Worm (Caenorhabditis elegans) whole organism, L1 larva: Measurements from ENCODE around the gene copz-1.

Experiments used
- C04F5.9 ChIP-seq: sonication (generic microtip); optimal IDR thresholded peaks from 2 replicates; lab custom pipeline; 2016; ENCODE audit warnings: missing genetic modification characterization, missing compliant biosample characterization
- F16B12.6 ChIP-seq: fragments of 150-350 bp; optimal IDR thresholded peaks from 2 replicates; lab custom pipeline; 2014; ENCODE audit warnings: missing biosample characterization, missing genetic modification characterization
- blmp-1 ChIP-seq: fragments of 150-350 bp; optimal IDR thresholded peaks from 2 replicates; lab custom pipeline; 2014; ENCODE audit warnings: missing biosample characterization, missing genetic modification characterization
- ceh-82 ChIP-seq, 3 experiments: fragments of 150-350 bp in 1 of 3; sonication (generic microtip) in 2 of 3; optimal IDR thresholded peaks; 2 replicates each; lab custom pipeline; 2014 to 2017; ENCODE audit warnings: missing biosample characterization in 3 of 3, missing genetic modification characterization in 3 of 3
- ceh-88 ChIP-seq: fragments of 200-800 bp; sonication (Bioruptor generic); IDR thresholded peaks from 2 replicates; pipeline ENCODE4 v1.3.6; 2022; ENCODE audit warnings: missing genetic modification characterization, missing compliant biosample characterization
- dpl-1 ChIP-seq, 3 experiments: fragments of 150-350 bp in 2 of 3; sonication (generic microtip) in 1 of 3; optimal IDR thresholded peaks; 2 replicates each; lab custom pipeline; 2014 to 2017; ENCODE audit warnings: missing biosample characterization in 3 of 3, missing genetic modification characterization in 3 of 3, missing genetic modification reagents in 3 of 3
- dsc-1 ChIP-seq: sonication (generic microtip); optimal IDR thresholded peaks from 2 replicates; lab custom pipeline; 2016; ENCODE audit warnings: mild to moderate bottlenecking, missing genetic modification characterization, missing compliant biosample characterization
- efl-1 ChIP-seq, 4 experiments: fragments of 150-350 bp; optimal IDR thresholded peaks in 3 of 4; peaks in 1 of 4; 1 replicate in 1 of 4; 2 replicates in 3 of 4; lab custom pipeline; 2014; ENCODE audit warnings: missing biosample characterization in 2 of 4, missing genetic modification characterization in 2 of 4, missing genetic modification reagents in 2 of 4
- elt-2 ChIP-seq: sonication (generic microtip); optimal IDR thresholded peaks from 2 replicates; lab custom pipeline; 2016; ENCODE audit warnings: missing genetic modification characterization, mild to moderate bottlenecking, inconsistent platforms, missing compliant biosample characterization, missing genetic modification reagents
- elt-3 ChIP-seq, 6 experiments: fragments of 150-350 bp in 1 of 6; sonication (generic microtip); optimal IDR thresholded peaks; 2 replicates each; lab custom pipeline; 2017 to 2018; ENCODE audit warnings: missing biosample characterization in 6 of 6, missing genetic modification characterization in 6 of 6, inconsistent platforms in 1 of 6
- ets-5 ChIP-seq: fragments of 200-800 bp; sonication (Bioruptor generic); IDR thresholded peaks from 2 replicates; pipeline ENCODE4 v1.3.6; 2022; ENCODE audit warnings: missing genetic modification characterization, missing compliant biosample characterization
- hlh-4 ChIP-seq: sonication (generic microtip); optimal IDR thresholded peaks from 2 replicates; lab custom pipeline; 2016; ENCODE audit warnings: mild to moderate bottlenecking, missing genetic modification characterization, missing compliant biosample characterization
- jun-1 ChIP-seq: fragments of 150-350 bp; optimal IDR thresholded peaks from 2 replicates; lab custom pipeline; 2014; ENCODE audit warnings: missing biosample characterization, missing genetic modification reagents, missing genetic modification characterization
- lin-14 ChIP-seq: fragments of 200-800 bp; sonication (Bioruptor generic); optimal IDR thresholded peaks from 2 replicates; lab custom pipeline; 2018; ENCODE audit warnings: mild to moderate bottlenecking, missing genetic modification characterization, moderate library complexity, missing compliant biosample characterization
- lin-35 ChIP-seq, 2 experiments: fragments of 150-350 bp; optimal IDR thresholded peaks; 2 replicates each; lab custom pipeline; 2014; ENCODE audit warnings: missing biosample characterization in 2 of 2, missing genetic modification characterization in 2 of 2, missing genetic modification reagents in 2 of 2
- lir-3 ChIP-seq: sonication (generic microtip); optimal IDR thresholded peaks from 2 replicates; lab custom pipeline; 2016; ENCODE audit warnings: mild to moderate bottlenecking, missing genetic modification characterization, moderate library complexity, missing compliant biosample characterization; ENCODE audit not compliant: poor library complexity
- lsy-2 ChIP-seq, 2 experiments: fragments of 150-350 bp; optimal IDR thresholded peaks; 2 replicates each; lab custom pipeline; 2014; ENCODE audit warnings: missing biosample characterization in 2 of 2, missing genetic modification characterization in 2 of 2
- mef-2 ChIP-seq: fragments of 150-350 bp; optimal IDR thresholded peaks from 2 replicates; lab custom pipeline; 2014; ENCODE audit warnings: missing biosample characterization, missing genetic modification characterization
- mep-1 ChIP-seq: fragments of 150-350 bp; optimal IDR thresholded peaks from 2 replicates; lab custom pipeline; 2014; ENCODE audit warnings: missing biosample characterization, missing genetic modification characterization
- nhr-19 ChIP-seq: fragments of 200-800 bp; sonication (Bioruptor generic); conservative IDR thresholded peaks from 2 replicates; pipeline ENCODE4 v1.3.6; 2022; ENCODE audit warnings: missing genetic modification characterization, missing compliant biosample characterization
- nhr-20 ChIP-seq: sonication (generic microtip); optimal IDR thresholded peaks from 2 replicates; lab custom pipeline; 2016; ENCODE audit warnings: mild to moderate bottlenecking, missing genetic modification characterization, missing compliant biosample characterization
- nhr-237 ChIP-seq: fragments of 150-350 bp; optimal IDR thresholded peaks from 2 replicates; lab custom pipeline; 2014; ENCODE audit warnings: missing biosample characterization, missing genetic modification characterization
- nhr-47 ChIP-seq: sonication (generic microtip); optimal IDR thresholded peaks from 2 replicates; lab custom pipeline; 2016; ENCODE audit warnings: mild to moderate bottlenecking, missing genetic modification characterization, moderate library complexity, missing compliant biosample characterization
- nhr-71 ChIP-seq: sonication (generic microtip); optimal IDR thresholded peaks from 2 replicates; lab custom pipeline; 2016; ENCODE audit warnings: mild to moderate bottlenecking, missing genetic modification characterization, moderate library complexity, missing compliant biosample characterization
- nhr-85 ChIP-seq: sonication (generic microtip); peaks from one replicate; lab custom pipeline; 2016; ENCODE audit warnings: missing genetic modification characterization, inconsistent platforms, missing compliant biosample characterization
- pqm-1 ChIP-seq: sonication (generic microtip); optimal IDR thresholded peaks from 3 replicates; lab custom pipeline; 2017; ENCODE audit warnings: missing biosample characterization, missing genetic modification characterization
- rnt-1 ChIP-seq: sonication (generic microtip); optimal IDR thresholded peaks from 2 replicates; lab custom pipeline; 2016; ENCODE audit warnings: mild to moderate bottlenecking, missing genetic modification characterization, moderate library complexity, missing compliant biosample characterization
- skn-1 ChIP-seq: fragments of 150-350 bp; optimal IDR thresholded peaks from 2 replicates; lab custom pipeline; 2014; ENCODE audit warnings: missing biosample characterization, missing genetic modification characterization
- snpc-4 ChIP-seq: fragments of 150-350 bp; optimal IDR thresholded peaks from 2 replicates; lab custom pipeline; 2014; ENCODE audit warnings: missing biosample characterization, missing genetic modification characterization
- snu-23 ChIP-seq: sonication (generic microtip); optimal IDR thresholded peaks from 2 replicates; lab custom pipeline; 2016; ENCODE audit warnings: missing genetic modification characterization, missing compliant biosample characterization
- sox-4 ChIP-seq: sonication (generic microtip); optimal IDR thresholded peaks from 2 replicates; lab custom pipeline; 2016; ENCODE audit warnings: missing genetic modification characterization, missing compliant biosample characterization
- sptf-1 ChIP-seq: fragments of 150-350 bp; optimal IDR thresholded peaks from 2 replicates; lab custom pipeline; 2014; ENCODE audit warnings: missing biosample characterization, missing genetic modification characterization
- swsn-7 ChIP-seq: sonication (generic microtip); optimal IDR thresholded peaks from 2 replicates; lab custom pipeline; 2016; ENCODE audit warnings: missing genetic modification characterization, missing compliant biosample characterization
- unc-98 ChIP-seq: fragments of 200-800 bp; sonication (Bioruptor generic); IDR thresholded peaks from 2 replicates; pipeline ENCODE4 v1.3.6; 2022; ENCODE audit warnings: missing genetic modification characterization, missing compliant biosample characterization
- vab-15 ChIP-seq: sonication (generic microtip); optimal IDR thresholded peaks from 2 replicates; lab custom pipeline; 2017; ENCODE audit warnings: missing genotype, mild to moderate bottlenecking, missing genetic modification characterization, missing compliant biosample characterization
- xbp-1 ChIP-seq: sonication (generic microtip); optimal IDR thresholded peaks from 2 replicates; lab custom pipeline; 2016; ENCODE audit warnings: missing genetic modification characterization, missing compliant biosample characterization
- zag-1 ChIP-seq: fragments of 150-350 bp; optimal IDR thresholded peaks from 2 replicates; lab custom pipeline; 2014; ENCODE audit warnings: missing biosample characterization, missing genetic modification characterization
- ztf-4 ChIP-seq: fragments of 150-350 bp; optimal IDR thresholded peaks from 2 replicates; lab custom pipeline; 2014; ENCODE audit warnings: missing biosample characterization, missing genetic modification characterization

copz-1 gene

ce11 chrII:10861723-10862486 is 10.8 kb upstream of the copz-1 start (continued):
- TF ChIP-seq unc-98 (no peak), sptf-1 (tag; lab: Kevin White, UChicago) (no peak), vab-15 (tag; lab: Kevin White, UChicago) (no peak), mep-1 (tag; lab: Kevin White, UChicago) (peak; percentile 32), lir-3 (tag; lab: Kevin White, UChicago) (no peak), dsc-1 (tag; lab: Kevin White, UChicago) (no peak), xbp-1 (peak; percentile 19), hlh-4 (tag; lab: Kevin White, UChicago) (no peak), nhr-237 (no peak)

DNA sequence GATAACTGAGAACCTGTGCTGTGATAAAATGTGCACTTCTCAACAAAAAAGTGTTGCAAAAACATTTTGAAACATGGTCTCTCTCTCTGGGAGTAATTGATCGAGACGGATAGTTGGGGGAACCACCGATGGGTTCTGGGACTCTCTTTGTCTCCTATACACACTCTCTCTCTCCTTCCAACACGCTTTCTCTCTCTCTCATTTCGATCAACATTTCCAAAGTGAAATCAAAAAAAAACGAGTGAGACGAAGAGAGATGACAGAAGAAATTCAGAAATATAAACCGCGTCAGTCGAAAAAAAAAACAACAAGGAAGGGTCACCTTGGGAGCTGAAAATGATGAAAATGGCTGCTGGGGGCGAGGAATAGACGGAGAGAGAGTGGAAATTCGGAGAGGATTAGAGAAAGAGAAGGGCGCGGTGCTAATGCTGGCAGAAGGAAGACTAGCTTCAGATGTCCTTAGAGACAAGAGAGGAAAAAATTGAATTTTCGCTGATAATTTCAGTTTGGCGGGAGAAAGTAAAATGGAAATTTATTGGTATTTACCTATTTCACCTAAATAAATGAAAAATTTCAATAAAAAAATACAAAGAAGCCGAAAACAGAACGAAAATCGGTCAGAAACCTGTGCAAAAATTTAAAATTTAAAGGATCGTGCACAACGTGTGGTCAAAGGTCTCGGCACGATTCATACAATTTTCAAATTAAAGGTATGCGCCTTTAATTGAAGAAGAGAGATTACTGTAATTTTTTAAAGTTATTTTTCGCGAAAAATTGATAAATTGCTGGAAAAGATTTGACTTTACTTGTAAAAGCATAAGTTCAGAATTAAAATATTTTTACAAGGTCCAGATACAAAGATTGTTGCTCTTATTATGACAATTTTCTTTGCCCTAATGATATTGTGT is 9.7 kb upstream of the copz-1 start:
- TF ChIP-seq skn-1 (tag; lab: Kevin White, UChicago), result no peak
- no peak for TF ChIP-seq nhr-19
- peak in 1 of 6 experiments; percentile 19 for TF ChIP-seq elt-3 (tag; optimal IDR thresholded peaks at IDR 0.05; lab: Kevin White, UChicago)
- TF ChIP-seq jun-1, result no peak
- TF ChIP-seq pqm-1 (tag; lab: Kevin White, UChicago), result no peak
- TF ChIP-seq nhr-71 (tag; lab: Kevin White, UChicago), result peak; percentile 6
- TF ChIP-seq zag-1 (tag; lab: Kevin White, UChicago), result no peak
- TF ChIP-seq mef-2 (tag; lab: Kevin White, UChicago), result no peak
- TF ChIP-seq nhr-85, result peak; percentile 51
- no peak for TF ChIP-seq unc-98
- peak; percentile 17 for TF ChIP-seq C04F5.9 (tag; lab: Kevin White, UChicago)
- peak in 1 of 2 experiments; percentile 7 for TF ChIP-seq efl-1 (optimal IDR thresholded peaks at IDR 0.05; lab: Kevin White, UChicago)
- TF ChIP-seq efl-1 (GFP tag; optimal IDR thresholded peaks at IDR 0.05 in 1 of 2; lab: Kevin White, UChicago), result peak in 1 of 2 experiments; percentile 77
- TF ChIP-seq lsy-2 (tag; optimal IDR thresholded peaks at IDR 0.05; lab: Kevin White, UChicago), result peak in 1 of 2 experiments; percentile 47
- peak; percentile 29 for TF ChIP-seq nhr-20 (tag; lab: Kevin White, UChicago)
- peak; percentile 61 for TF ChIP-seq lin-14 (GFP tag; lab: Kevin White, UChicago)
- TF ChIP-seq rnt-1 (tag; lab: Kevin White, UChicago), result peak; percentile 37
- TF ChIP-seq blmp-1 (tag; lab: Kevin White, UChicago), result peak; percentile 93
- peak; percentile 36 for TF ChIP-seq snu-23 (GFP tag; lab: Kevin White, UChicago)

DNA sequence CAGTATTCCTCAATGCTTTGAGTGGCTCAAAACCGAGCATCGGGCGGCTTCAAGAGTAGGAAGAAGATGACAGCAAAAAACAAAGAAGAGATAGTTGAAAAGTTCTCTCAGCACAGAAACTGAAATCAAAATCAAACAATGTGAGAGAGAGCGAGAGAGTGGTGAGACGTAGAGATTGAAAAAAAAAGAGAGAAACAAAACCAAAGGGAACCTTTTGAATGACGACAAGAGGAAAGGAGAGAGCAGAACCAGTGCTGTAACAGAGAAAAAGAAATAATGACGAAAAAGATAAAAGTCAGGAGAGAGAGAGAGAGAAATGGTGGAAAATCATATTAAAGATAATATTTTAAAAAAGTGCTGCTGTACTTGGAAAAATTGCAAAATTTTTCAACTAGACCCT is 5.5 kb upstream of the copz-1 start:
- no peak for TF ChIP-seq swsn-7 (tag; lab: Kevin White, UChicago)
- TF ChIP-seq skn-1 (tag; lab: Kevin White, UChicago), result peak; percentile 15
- peak; percentile 51 for TF ChIP-seq snu-23 (GFP tag; lab: Kevin White, UChicago)
- no peak for TF ChIP-seq ceh-88 (GFP tag; lab: Robert Waterston, UW)
- no peak for TF ChIP-seq snpc-4 (tag; lab: Kevin White, UChicago)
- peak; percentile 59 for TF ChIP-seq lin-14 (GFP tag; lab: Kevin White, UChicago)
- peak; percentile 11 for TF ChIP-seq elt-2 (tag; lab: Kevin White, UChicago)
- TF ChIP-seq ets-5 (GFP tag; lab: Robert Waterston, UW), result no peak
- peak in 1 of 3 experiments; percentile 11 for TF ChIP-seq ceh-82 (tag; optimal IDR thresholded peaks at IDR 0.05; lab: Kevin White, UChicago)
- TF ChIP-seq lsy-2 (tag; optimal IDR thresholded peaks at IDR 0.05; lab: Kevin White, UChicago), result peak; percentile 62 to 81
- TF ChIP-seq ztf-4 (tag; lab: Kevin White, UChicago), result peak; percentile 2
- TF ChIP-seq nhr-47 (tag; lab: Kevin White, UChicago), result peak; percentile 14
- peak; percentile 57 for TF ChIP-seq rnt-1 (tag; lab: Kevin White, UChicago)
- TF ChIP-seq dpl-1 (GFP tag; optimal IDR thresholded peaks at IDR 0.05; lab: Kevin White, UChicago), result peak in 2 of 3 experiments; percentile 3 to 18
- TF ChIP-seq mep-1 (tag; lab: Kevin White, UChicago), result peak; percentile 55
- peak; percentile 0 to 8 for TF ChIP-seq lin-35 (GFP tag; optimal IDR thresholded peaks at IDR 0.05; lab: Kevin White, UChicago)
- TF ChIP-seq C04F5.9 (tag; lab: Kevin White, UChicago), result peak; percentile 90
- TF ChIP-seq nhr-71 (tag; lab: Kevin White, UChicago), result peak; percentile 57
- TF ChIP-seq efl-1 (optimal IDR thresholded peaks at IDR 0.05; lab: Kevin White, UChicago), result peak; percentile 33 to 42
- TF ChIP-seq efl-1 (GFP tag; optimal IDR thresholded peaks at IDR 0.05 in 1 of 2; lab: Kevin White, UChicago), result no peak
- TF ChIP-seq nhr-20 (tag; lab: Kevin White, UChicago), result peak; percentile 51
- TF ChIP-seq F16B12.6 (tag; lab: Kevin White, UChicago), result no peak
- no peak for TF ChIP-seq sox-4 (tag; lab: Kevin White, UChicago)
- no peak for TF ChIP-seq mef-2 (tag; lab: Kevin White, UChicago)
